Fruit fly (Drosophila melanogaster) whole organism, embryonic: ENCODE data around the gene Sgf11.

Source experiments
- Atf6 ChIP-seq: fragments of 200-800 bp; sonication (Bioruptor generic); IDR thresholded peaks from 2 replicates; pipeline ENCODE4 v1.3.6; 2022; ENCODE audit warnings: missing biosample characterization, missing genetic modification characterization
- Awh ChIP-seq: fragments of 200-800 bp; sonication (Bioruptor generic); IDR thresholded peaks from 2 replicates; pipeline ENCODE4, ENCODE4 v1.3.6; 2022; ENCODE audit warnings: missing biosample characterization, missing genetic modification characterization
- BEAF-32 ChIP-seq: fragments of 200-800 bp; sonication (Bioruptor generic); optimal IDR thresholded peaks from 3 replicates; lab custom pipeline; 2017; ENCODE audit warnings: missing biosample characterization, missing genetic modification characterization, mild to moderate bottlenecking, moderate library complexity, missing genetic modification reagents
- CG10267 ChIP-seq: fragments of 200-800 bp; sonication (Bioruptor generic); optimal IDR thresholded peaks from 2 replicates; lab custom pipeline; 2018; ENCODE audit warnings: missing biosample characterization, mild to moderate bottlenecking, missing genetic modification characterization, moderate library complexity
- CG10366 ChIP-seq: fragments of 200-800 bp; sonication (Bioruptor generic); IDR thresholded peaks from 2 replicates; pipeline ENCODE4 v1.3.6; 2022; ENCODE audit warnings: missing biosample characterization, missing genetic modification characterization
- CG10462 ChIP-seq: fragments of 200-800 bp; sonication (Bioruptor generic); optimal IDR thresholded peaks from 2 replicates; lab custom pipeline; 2016; ENCODE audit warnings: missing biosample characterization, missing genetic modification characterization
- CG11247 ChIP-seq: fragments of 200-800 bp; sonication (Bioruptor generic); IDR thresholded peaks from 2 replicates; pipeline ENCODE4 v1.3.6; 2022; ENCODE audit warnings: missing biosample characterization, missing genetic modification characterization
- CG12155 ChIP-seq: fragments of 200-800 bp; sonication (Bioruptor generic); optimal IDR thresholded peaks from 3 replicates; lab custom pipeline; 2016; ENCODE audit warnings: missing biosample characterization, missing genetic modification characterization
- CG1233 ChIP-seq: fragments of 200-800 bp; sonication (Bioruptor generic); optimal IDR thresholded peaks from 4 replicates; lab custom pipeline; 2018; ENCODE audit warnings: missing biosample characterization, mild to moderate bottlenecking, missing genetic modification characterization
- CG13296 ChIP-seq: fragments of 200-800 bp; sonication (Bioruptor generic); optimal IDR thresholded peaks from 3 replicates; lab custom pipeline; 2018; ENCODE audit warnings: missing biosample characterization, mild to moderate bottlenecking, missing genetic modification characterization
- CG14050 ChIP-seq: fragments of 200-800 bp; sonication (Bioruptor generic); IDR thresholded peaks from 3 replicates; pipeline ENCODE4 v1.3.6; 2022; ENCODE audit warnings: missing biosample characterization, missing genetic modification characterization
- CG14441 ChIP-seq: fragments of 200-800 bp; sonication (Bioruptor generic); IDR thresholded peaks from 2 replicates; pipeline ENCODE4 v1.3.6; 2022; ENCODE audit warnings: missing biosample characterization, missing genetic modification characterization
- CG14710 ChIP-seq: fragments of 200-800 bp; sonication (Bioruptor generic); optimal IDR thresholded peaks from 3 replicates; lab custom pipeline; 2019; ENCODE audit warnings: missing biosample characterization, mild to moderate bottlenecking, missing genetic modification characterization, moderate library complexity
- CG15011 ChIP-seq: fragments of 200-800 bp; sonication (Bioruptor generic); optimal IDR thresholded peaks from 3 replicates; lab custom pipeline; 2018; ENCODE audit warnings: missing biosample characterization, mild to moderate bottlenecking, missing genetic modification characterization
- CG15269 ChIP-seq: fragments of 200-800 bp; sonication (Bioruptor generic); optimal IDR thresholded peaks from 2 replicates; lab custom pipeline; 2018; ENCODE audit warnings: missing biosample characterization, mild to moderate bottlenecking, missing genetic modification characterization, moderate library complexity
- CG16813 ChIP-seq: fragments of 200-800 bp; sonication (Bioruptor generic); IDR thresholded peaks from 3 replicates; pipeline ENCODE4 v1.3.6; 2022; ENCODE audit warnings: missing biosample characterization, missing genetic modification characterization; ENCODE audit not compliant: partially characterized antibody
- CG17385 ChIP-seq: fragments of 200-800 bp; sonication (Bioruptor generic); optimal IDR thresholded peaks from 3 replicates; lab custom pipeline; 2018; ENCODE audit warnings: missing biosample characterization, mild to moderate bottlenecking, missing genetic modification characterization
- CG17912 ChIP-seq: fragments of 200-800 bp; sonication (Bioruptor generic); optimal IDR thresholded peaks from 2 replicates; lab custom pipeline; 2018; ENCODE audit warnings: missing biosample characterization, mild to moderate bottlenecking, missing genetic modification characterization
- CG18476 ChIP-seq: fragments of 200-800 bp; sonication (Bioruptor generic); optimal IDR thresholded peaks from 2 replicates; lab custom pipeline; 2016; ENCODE audit warnings: missing biosample characterization, mild to moderate bottlenecking, missing genetic modification characterization
- CG31224 ChIP-seq: fragments of 200-800 bp; sonication (Bioruptor generic); IDR thresholded peaks from 2 replicates; pipeline ENCODE4 v1.3.6; 2022; ENCODE audit warnings: missing biosample characterization, missing genetic modification characterization
- CG4730 ChIP-seq: fragments of 200-800 bp; sonication (Bioruptor generic); IDR thresholded peaks from 2 replicates; pipeline ENCODE4 v1.3.6; 2022; ENCODE audit warnings: missing biosample characterization, missing genetic modification characterization
- CG5953 ChIP-seq: fragments of 200-800 bp; sonication (Bioruptor generic); IDR thresholded peaks from 2 replicates; pipeline ENCODE4 v1.3.6; 2022; ENCODE audit warnings: missing biosample characterization, missing genetic modification characterization
- CG6813 ChIP-seq: fragments of 200-800 bp; sonication (Bioruptor generic); optimal IDR thresholded peaks from 2 replicates; lab custom pipeline; 2017; ENCODE audit warnings: missing biosample characterization, missing genetic modification characterization, mild to moderate bottlenecking, moderate library complexity, missing genetic modification reagents
- CG7372 ChIP-seq: fragments of 200-800 bp; sonication (Bioruptor generic); IDR thresholded peaks from 2 replicates; pipeline ENCODE4 v1.3.6; 2022; ENCODE audit warnings: missing biosample characterization, missing genetic modification characterization
- CG7987 ChIP-seq: fragments of 200-800 bp; sonication (Bioruptor generic); optimal IDR thresholded peaks from 2 replicates; lab custom pipeline; 2018; ENCODE audit warnings: missing biosample characterization, mild to moderate bottlenecking, missing genetic modification characterization, moderate library complexity
- CG8765 ChIP-seq: fragments of 200-800 bp; sonication (Bioruptor generic); IDR thresholded peaks from 2 replicates; pipeline ENCODE4 v1.3.6; 2022; ENCODE audit warnings: missing biosample characterization, missing genetic modification characterization
- CG8924 ChIP-seq: fragments of 200-800 bp; optimal IDR thresholded peaks from 3 replicates; lab custom pipeline; 2019; ENCODE audit warnings: missing biosample characterization, mild to moderate bottlenecking, missing genetic modification characterization, moderate library complexity
- Chrac-16 ChIP-seq: fragments of 200-800 bp; sonication (Bioruptor generic); optimal IDR thresholded peaks from 3 replicates; lab custom pipeline; 2016; ENCODE audit warnings: missing biosample characterization, missing genetic modification characterization
- CoRest ChIP-seq: fragments of 200-800 bp; sonication (Bioruptor generic); optimal IDR thresholded peaks from 3 replicates; lab custom pipeline; 2018; ENCODE audit warnings: missing biosample characterization, mild to moderate bottlenecking, missing genetic modification characterization, moderate library complexity
- D19A ChIP-seq: fragments of 200-800 bp; optimal IDR thresholded peaks from 3 replicates; lab custom pipeline; 2019; ENCODE audit warnings: missing biosample characterization, mild to moderate bottlenecking, missing genetic modification characterization, moderate library complexity
- Deaf1 ChIP-seq: fragments of 200-800 bp; optimal IDR thresholded peaks from 3 replicates; lab custom pipeline; 2019; ENCODE audit warnings: missing biosample characterization, mild to moderate bottlenecking, missing genetic modification characterization, moderate library complexity
- GATAe ChIP-seq: fragments of 200-800 bp; sonication (Bioruptor generic); conservative IDR thresholded peaks from 2 replicates; pipeline ENCODE4 v1.3.6; 2022; ENCODE audit warnings: missing biosample characterization, missing genetic modification characterization
- H15 ChIP-seq: fragments of 200-800 bp; sonication (Bioruptor generic); IDR thresholded peaks from 3 replicates; pipeline ENCODE4 v1.3.6; 2022; ENCODE audit warnings: missing biosample characterization, missing genetic modification characterization
- H2.0 ChIP-seq: fragments of 200-800 bp; sonication (Bioruptor generic); IDR thresholded peaks from 2 replicates; pipeline ENCODE4 v1.3.6; 2022; ENCODE audit warnings: missing biosample characterization, missing genetic modification characterization
- Ravus ChIP-seq: fragments of 200-800 bp; sonication (Bioruptor generic); IDR thresholded peaks from 2 replicates; pipeline ENCODE4 v1.3.6; 2022; ENCODE audit warnings: missing biosample characterization, missing genetic modification characterization
- Ssrp ChIP-seq: fragments of 200-800 bp; sonication (Bioruptor generic); optimal IDR thresholded peaks from 2 replicates; lab custom pipeline; 2018; ENCODE audit warnings: missing biosample characterization, mild to moderate bottlenecking, missing genetic modification characterization, moderate library complexity
- Taf1 ChIP-seq: fragments of 200-800 bp; sonication (Bioruptor generic); IDR thresholded peaks from 2 replicates; pipeline ENCODE4 v1.3.6; 2022; ENCODE audit warnings: missing biosample characterization, missing genetic modification characterization
- ap ChIP-seq: fragments of 200-800 bp; sonication (Bioruptor generic); IDR thresholded peaks from 2 replicates; pipeline ENCODE4 v1.3.6; 2022; ENCODE audit warnings: missing biosample characterization, missing genetic modification characterization
- az2 ChIP-seq: fragments of 200-800 bp; sonication (Bioruptor generic); optimal IDR thresholded peaks from 3 replicates; lab custom pipeline; 2016; ENCODE audit warnings: missing biosample characterization, missing genetic modification characterization
- cato ChIP-seq: fragments of 200-800 bp; sonication (Bioruptor generic); optimal IDR thresholded peaks from 2 replicates; lab custom pipeline; 2016; ENCODE audit warnings: missing biosample characterization, missing genetic modification characterization, borderline replicate concordance
- dysf ChIP-seq: fragments of 200-800 bp; sonication (Bioruptor generic); IDR thresholded peaks from 3 replicates; pipeline ENCODE4 v1.3.6; 2022; ENCODE audit warnings: missing biosample characterization, missing genetic modification characterization
- lmd ChIP-seq: fragments of 200-800 bp; sonication (Bioruptor generic); IDR thresholded peaks from 2 replicates; pipeline ENCODE4 v1.3.6; 2022; ENCODE audit warnings: missing biosample characterization, missing genetic modification characterization
- peb ChIP-seq: fragments of 200-800 bp; sonication (Bioruptor generic); IDR thresholded peaks from 2 replicates; pipeline ENCODE4 v1.3.6; 2022; ENCODE audit warnings: missing biosample characterization, missing genetic modification characterization
- row ChIP-seq: fragments of 200-800 bp; sonication (Bioruptor generic); IDR thresholded peaks from 3 replicates; pipeline ENCODE4 v1.3.6; 2022; ENCODE audit warnings: missing biosample characterization, missing genetic modification characterization
- run ChIP-seq: fragments of 200-800 bp; sonication (Bioruptor generic); optimal IDR thresholded peaks from 3 replicates; lab custom pipeline; 2018; ENCODE audit warnings: missing biosample characterization, mild to moderate bottlenecking, missing genetic modification characterization
- so ChIP-seq: fragments of 200-800 bp; sonication (Bioruptor generic); IDR thresholded peaks from 3 replicates; pipeline ENCODE4 v1.3.6; 2022; ENCODE audit warnings: missing biosample characterization, missing genetic modification characterization
- sob ChIP-seq: fragments of 200-800 bp; sonication (Bioruptor generic); IDR thresholded peaks from 2 replicates; pipeline ENCODE4 v1.3.6; 2022; ENCODE audit warnings: missing biosample characterization, missing genetic modification characterization
- tap ChIP-seq: fragments of 200-800 bp; optimal IDR thresholded peaks from 3 replicates; lab custom pipeline; 2019; ENCODE audit warnings: missing biosample characterization, mild to moderate bottlenecking, missing genetic modification characterization, moderate library complexity
- tx ChIP-seq: fragments of 200-800 bp; sonication (Bioruptor generic); optimal IDR thresholded peaks from 2 replicates; lab custom pipeline; 2016; ENCODE audit warnings: missing biosample characterization, missing genetic modification characterization
- zen ChIP-seq: fragments of 200-800 bp; sonication (Bioruptor generic); optimal IDR thresholded peaks from 3 replicates; lab custom pipeline; 2018; ENCODE audit warnings: missing biosample characterization, mild to moderate bottlenecking, missing genetic modification characterization, moderate library complexity

Sgf11 gene

DNA sequence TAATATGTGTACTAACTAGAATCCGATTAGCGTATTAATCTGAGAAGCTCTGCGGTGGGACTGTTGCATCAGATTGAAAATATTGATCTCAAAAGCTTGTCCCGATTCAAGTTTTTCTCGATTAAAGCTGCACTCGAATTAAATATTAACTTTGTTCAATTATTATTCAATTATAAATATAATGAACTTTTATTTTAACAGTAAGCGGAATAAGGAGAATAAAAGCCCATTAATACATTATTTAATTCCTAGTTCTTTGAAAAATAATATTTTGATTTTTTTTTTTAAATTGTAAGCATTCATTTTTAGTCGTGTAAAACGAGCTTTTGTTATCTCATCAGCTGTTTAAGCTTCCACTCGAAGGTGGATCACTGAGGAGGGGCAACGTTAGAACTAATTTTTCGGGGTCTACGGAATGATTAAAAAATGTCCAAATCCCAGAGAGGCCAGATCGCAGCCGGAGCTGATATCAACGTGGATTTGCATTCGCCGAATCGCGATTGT is 6.2 kb downstream of the Sgf11 start, which contains the start of the genes GNBP2 and GNBP1 (continued):
- no peak for TF ChIP-seq CG8765 (GFP tag; lab: Robert Waterston, UW)
- TF ChIP-seq CG10366 (GFP tag; lab: Robert Waterston, UW), result peak; percentile 37; the same call in 1 of the 2 replicates
- peak; percentile 13 for TF ChIP-seq CG14710
- no peak for TF ChIP-seq CG15011
- TF ChIP-seq dysf (GFP tag; lab: Robert Waterston, UW), result peak; percentile 79; the same call in 2 of the 3 replicates
- TF ChIP-seq ap (GFP tag; lab: Robert Waterston, UW), result peak; percentile 34; the same call in 1 of the 2 replicates
- peak; percentile 24; the same call in 1 of the 3 replicates for TF ChIP-seq CG14050 (GFP tag; lab: Robert Waterston, UW)
- TF ChIP-seq Chrac-16 (GFP tag; lab: Kevin White, UChicago), result no peak
- no peak for TF ChIP-seq CG17912 (GFP tag; lab: Kevin White, UChicago)
- no peak for TF ChIP-seq cato (GFP tag; lab: Kevin White, UChicago)
- TF ChIP-seq CG1233, result peak; percentile 16
- TF ChIP-seq CG10462 (GFP tag; lab: Kevin White, UChicago), result peak; percentile 12
- 0 out of 2 replicates have a peak, but pooled peaks have one; percentile 44 for TF ChIP-seq sob
- TF ChIP-seq D19A (tag; lab: Kevin White, UChicago), result peak; percentile 48
- TF ChIP-seq CG12155 (GFP tag; lab: Kevin White, UChicago), result no peak
- TF ChIP-seq Ssrp (tag; lab: Kevin White, UChicago), result peak; percentile 37
- TF ChIP-seq GATAe (GFP tag; lab: Robert Waterston, UW), result no peak
- TF ChIP-seq CG13296 (GFP tag; lab: Kevin White, UChicago), result peak; percentile 48
- 0 out of 2 replicates have a peak, but pooled peaks have one; percentile 7 for TF ChIP-seq H2.0
- peak; percentile 50 for TF ChIP-seq CG10267 (tag; lab: Kevin White, UChicago)
- TF ChIP-seq CG6813 (GFP tag; lab: Kevin White, UChicago), result peak; percentile 11
- no peak for TF ChIP-seq CG31224 (GFP tag; lab: Robert Waterston, UW)
- no peak for TF ChIP-seq Deaf1 (tag; lab: Kevin White, UChicago)
- TF ChIP-seq H15 (GFP tag; lab: Robert Waterston, UW), result 0 out of 3 replicates have a peak, but pooled peaks have one; percentile 26
- peak; percentile 59 for TF ChIP-seq CG8924 (tag; lab: Kevin White, UChicago)
- TF ChIP-seq tx (GFP tag; lab: Kevin White, UChicago), result no peak
- TF ChIP-seq CG16813 (GFP tag; lab: Robert Waterston, UW), result no peak
- TF ChIP-seq CoRest (tag; lab: Kevin White, UChicago), result peak; percentile 64
- TF ChIP-seq run, result peak; percentile 37
- TF ChIP-seq CG5953 (GFP tag; lab: Robert Waterston, UW), result no peak
- peak; percentile 19 for TF ChIP-seq az2 (GFP tag; lab: Kevin White, UChicago)
- peak; percentile 50; the same call in 1 of the 2 replicates for TF ChIP-seq CG7372
- TF ChIP-seq Ravus, result no peak; the same call in 1 of the 2 replicates
- peak; percentile 32; the same call in 1 of the 2 replicates for TF ChIP-seq peb
- 0 out of 3 replicates have a peak, but pooled peaks have one; percentile 31 for TF ChIP-seq so
- peak; percentile 61 for TF ChIP-seq CG17385 (GFP tag; lab: Kevin White, UChicago)
- TF ChIP-seq row (GFP tag; lab: Robert Waterston, UW), result peak; percentile 77
- TF ChIP-seq zen (tag; lab: Kevin White, UChicago), result no peak
- TF ChIP-seq tap, result no peak
- TF ChIP-seq lmd, result peak; percentile 70
- TF ChIP-seq CG14441, result peak; percentile 54
- peak; percentile 71 for TF ChIP-seq Atf6 (GFP tag; lab: Robert Waterston, UW)
- peak; percentile 22 for TF ChIP-seq CG18476 (GFP tag; lab: Kevin White, UChicago)
- no peak for TF ChIP-seq BEAF-32
- 0 out of 2 replicates have a peak, but pooled peaks have one; percentile 7 for TF ChIP-seq CG11247 (GFP tag; lab: Robert Waterston, UW)
- TF ChIP-seq CG4730 (GFP tag; lab: Robert Waterston, UW), result peak; percentile 39
- 0 out of 2 replicates have a peak, but pooled peaks have one; percentile 22 for TF ChIP-seq Taf1 (GFP tag; lab: Robert Waterston, UW)
- TF ChIP-seq CG7987, result no peak
- peak; percentile 68 for TF ChIP-seq Awh (GFP tag; lab: Robert Waterston, UW)
- peak; percentile 74 for TF ChIP-seq CG15269 (tag; lab: Kevin White, UChicago)
